Fruit fly (Drosophila melanogaster) whole organism, embryonic: Measurements from ENCODE around the gene CG32820.

Experiments
- Bgb ChIP-seq: fragments of 200-800 bp; sonication (Bioruptor generic); IDR thresholded peaks from 2 replicates; pipeline ENCODE4 v1.3.6; 2022; ENCODE audit warnings: missing biosample characterization, missing genetic modification characterization; ENCODE audit not compliant: partially characterized antibody
- CG10959 ChIP-seq: fragments of 200-800 bp; sonication (Bioruptor generic); IDR thresholded peaks from 2 replicates; pipeline ENCODE4 v1.3.6; 2022; ENCODE audit warnings: missing biosample characterization, missing genetic modification characterization
- CG12155 ChIP-seq: fragments of 200-800 bp; sonication (Bioruptor generic); optimal IDR thresholded peaks from 3 replicates; lab custom pipeline; 2016; ENCODE audit warnings: missing biosample characterization, missing genetic modification characterization
- CG14441 ChIP-seq: fragments of 200-800 bp; sonication (Bioruptor generic); IDR thresholded peaks from 2 replicates; pipeline ENCODE4 v1.3.6; 2022; ENCODE audit warnings: missing biosample characterization, missing genetic modification characterization
- CG14710 ChIP-seq: fragments of 200-800 bp; sonication (Bioruptor generic); optimal IDR thresholded peaks from 3 replicates; lab custom pipeline; 2019; ENCODE audit warnings: missing biosample characterization, mild to moderate bottlenecking, missing genetic modification characterization, moderate library complexity
- CG14860 ChIP-seq: fragments of 200-800 bp; sonication (Bioruptor generic); IDR thresholded peaks from 3 replicates; pipeline ENCODE4 v1.3.6; 2022; ENCODE audit warnings: missing biosample characterization, missing genetic modification characterization; ENCODE audit not compliant: partially characterized antibody
- CG15269 ChIP-seq: fragments of 200-800 bp; sonication (Bioruptor generic); optimal IDR thresholded peaks from 2 replicates; lab custom pipeline; 2018; ENCODE audit warnings: missing biosample characterization, mild to moderate bottlenecking, missing genetic modification characterization, moderate library complexity
- CG1603 ChIP-seq: fragments of 200-800 bp; sonication (Bioruptor generic); optimal IDR thresholded peaks from 2 replicates; lab custom pipeline; 2019; ENCODE audit warnings: missing biosample characterization, mild to moderate bottlenecking, missing genetic modification characterization, moderate library complexity
- CG17912 ChIP-seq: fragments of 200-800 bp; sonication (Bioruptor generic); optimal IDR thresholded peaks from 2 replicates; lab custom pipeline; 2018; ENCODE audit warnings: missing biosample characterization, mild to moderate bottlenecking, missing genetic modification characterization
- CG2129 ChIP-seq: fragments of 200-800 bp; sonication (Bioruptor generic); IDR thresholded peaks from 2 replicates; pipeline ENCODE4 v1.3.6; 2022; ENCODE audit warnings: missing biosample characterization, missing genetic modification characterization; ENCODE audit not compliant: partially characterized antibody
- CG2199 ChIP-seq: fragments of 200-800 bp; sonication (Bioruptor generic); IDR thresholded peaks from 3 replicates; pipeline ENCODE4 v1.3.6; 2022; ENCODE audit warnings: missing biosample characterization, missing genetic modification characterization
- CG7357 ChIP-seq: fragments of 200-800 bp; sonication (Bioruptor generic); IDR thresholded peaks from 3 replicates; pipeline ENCODE4 v1.3.6; 2022; ENCODE audit warnings: missing biosample characterization, missing genetic modification characterization
- CG8290 ChIP-seq, 3 experiments: fragments of 200-800 bp; sonication (Bioruptor generic); optimal IDR thresholded peaks; 2 replicates each; lab custom pipeline; 2016 to 2019; ENCODE audit warnings: missing biosample characterization in 3 of 3, missing genetic modification characterization in 3 of 3, mild to moderate bottlenecking in 2 of 3, moderate library complexity in 1 of 3
- CG8388 ChIP-seq: fragments of 200-800 bp; sonication (Bioruptor generic); optimal IDR thresholded peaks from 2 replicates; lab custom pipeline; 2019; ENCODE audit warnings: missing biosample characterization, mild to moderate bottlenecking, missing genetic modification characterization, moderate library complexity
- CG9215 ChIP-seq: fragments of 200-800 bp; sonication (Bioruptor generic); IDR thresholded peaks from 2 replicates; pipeline ENCODE4 v1.3.6; 2022; ENCODE audit warnings: missing biosample characterization, missing genetic modification characterization
- CTCF ChIP-seq: fragments of 200-800 bp; sonication (Bioruptor generic); optimal IDR thresholded peaks from 2 replicates; lab custom pipeline; 2017; ENCODE audit warnings: missing biosample characterization, mild to moderate bottlenecking, missing genetic modification characterization, moderate library complexity
- Dref ChIP-seq: fragments of 200-800 bp; sonication (Bioruptor generic); IDR thresholded peaks from 2 replicates; pipeline ENCODE4 v1.3.6; 2022; ENCODE audit warnings: missing biosample characterization, missing genetic modification characterization
- E2f2 ChIP-seq: fragments of 200-800 bp; sonication (Bioruptor generic); IDR thresholded peaks from 2 replicates; pipeline ENCODE4 v1.3.6; 2022; ENCODE audit warnings: missing biosample characterization, missing genetic modification characterization
- Elba2 ChIP-seq: fragments of 200-800 bp; sonication (Bioruptor generic); optimal IDR thresholded peaks from 3 replicates; lab custom pipeline; 2016; ENCODE audit warnings: missing biosample characterization, missing genetic modification characterization
- HLH3B ChIP-seq: fragments of 200-800 bp; sonication (Bioruptor generic); IDR thresholded peaks from 2 replicates; pipeline ENCODE4 v1.3.6; 2022; ENCODE audit warnings: missing biosample characterization, missing genetic modification characterization
- Lhr ChIP-seq: fragments of 200-800 bp; sonication (Bioruptor generic); optimal IDR thresholded peaks from 3 replicates; lab custom pipeline; 2017; ENCODE audit warnings: mild to moderate bottlenecking, missing biosample characterization, missing genetic modification reagents, missing genetic modification characterization
- MESR4 ChIP-seq: fragments of 200-800 bp; sonication (Bioruptor generic); optimal IDR thresholded peaks from 2 replicates; lab custom pipeline; 2018; ENCODE audit warnings: missing biosample characterization, mild to moderate bottlenecking, missing genetic modification characterization, moderate library complexity
- Nf-YA ChIP-seq: fragments of 200-800 bp; sonication (Bioruptor generic); IDR thresholded peaks from 2 replicates; pipeline ENCODE4 v1.3.6; 2022; ENCODE audit warnings: missing biosample characterization, missing genetic modification characterization
- Opbp ChIP-seq: fragments of 200-800 bp; sonication (Bioruptor generic); IDR thresholded peaks from 3 replicates; pipeline ENCODE4 v1.3.6; 2022; ENCODE audit warnings: missing biosample characterization, missing genetic modification characterization; ENCODE audit not compliant: partially characterized antibody
- Pdp1 ChIP-seq, 2 experiments: fragments of 200-800 bp; sonication (Bioruptor generic); optimal IDR thresholded peaks; 3 replicates each; lab custom pipeline; 2016; ENCODE audit warnings: missing biosample characterization in 2 of 2, missing genetic modification characterization in 2 of 2, mild to moderate bottlenecking in 1 of 2, moderate library complexity in 1 of 2
- Scr ChIP-seq: fragments of 200-800 bp; sonication (Bioruptor generic); IDR thresholded peaks from 2 replicates; pipeline ENCODE4 v1.3.6; 2022; ENCODE audit warnings: missing biosample characterization, missing genetic modification characterization; ENCODE audit not compliant: partially characterized antibody
- Xbp1 ChIP-seq: fragments of 200-800 bp; sonication (Bioruptor generic); optimal IDR thresholded peaks from 3 replicates; lab custom pipeline; 2016; ENCODE audit warnings: missing biosample characterization, mild to moderate bottlenecking, missing genetic modification characterization
- ara ChIP-seq: fragments of 200-800 bp; sonication (Bioruptor generic); IDR thresholded peaks from 2 replicates; pipeline ENCODE4 v1.3.6; 2022; ENCODE audit warnings: missing biosample characterization, missing genetic modification characterization
- ato ChIP-seq: fragments of 200-800 bp; sonication (Bioruptor generic); IDR thresholded peaks from 2 replicates; pipeline ENCODE4 v1.3.6; 2022; ENCODE audit warnings: missing biosample characterization, missing genetic modification characterization; ENCODE audit not compliant: partially characterized antibody
- bbx ChIP-seq: fragments of 200-800 bp; sonication (Bioruptor generic); IDR thresholded peaks from 2 replicates; pipeline ENCODE4 v1.3.6; 2022; ENCODE audit warnings: missing biosample characterization, missing genetic modification characterization; ENCODE audit not compliant: partially characterized antibody
- cato ChIP-seq: fragments of 200-800 bp; sonication (Bioruptor generic); optimal IDR thresholded peaks from 2 replicates; lab custom pipeline; 2016; ENCODE audit warnings: missing biosample characterization, missing genetic modification characterization, borderline replicate concordance
- dpn ChIP-seq, 2 experiments: fragments of 200-800 bp; sonication (Bioruptor generic); optimal IDR thresholded peaks; 3 replicates each; lab custom pipeline; 2016; ENCODE audit warnings: missing biosample characterization in 2 of 2, missing genetic modification characterization in 2 of 2
- en ChIP-seq: fragments of 200-800 bp; sonication (Bioruptor generic); optimal IDR thresholded peaks from 2 replicates; lab custom pipeline; 2016; ENCODE audit warnings: missing biosample characterization, missing genetic modification characterization
- gfzf ChIP-seq: fragments of 200-800 bp; sonication (Bioruptor generic); optimal IDR thresholded peaks from 2 replicates; lab custom pipeline; 2016; ENCODE audit warnings: missing biosample characterization, mild to moderate bottlenecking, missing genetic modification characterization, moderate library complexity
- grn ChIP-seq: fragments of 200-800 bp; sonication (Bioruptor generic); optimal IDR thresholded peaks from 3 replicates; lab custom pipeline; 2017; ENCODE audit warnings: missing biosample characterization, missing genetic modification characterization
- mld ChIP-seq: fragments of 200-800 bp; sonication (Bioruptor generic); IDR thresholded peaks from 3 replicates; pipeline ENCODE4 v1.3.6; 2022; ENCODE audit warnings: missing biosample characterization, missing genetic modification characterization; ENCODE audit not compliant: partially characterized antibody
- nerfin-2 ChIP-seq: fragments of 200-800 bp; sonication (Bioruptor generic); IDR thresholded peaks from 2 replicates; pipeline ENCODE4 v1.3.6; 2022; ENCODE audit warnings: missing biosample characterization, missing genetic modification characterization; ENCODE audit not compliant: partially characterized antibody
- phol ChIP-seq: fragments of 200-800 bp; sonication (Bioruptor generic); optimal IDR thresholded peaks from 3 replicates; lab custom pipeline; 2018; ENCODE audit warnings: missing biosample characterization, mild to moderate bottlenecking, missing genetic modification characterization, moderate library complexity
- repo ChIP-seq: fragments of 200-800 bp; sonication (Bioruptor generic); optimal IDR thresholded peaks from 2 replicates; lab custom pipeline; 2016; ENCODE audit warnings: missing biosample characterization, missing genetic modification characterization
- run ChIP-seq: fragments of 200-800 bp; sonication (Bioruptor generic); optimal IDR thresholded peaks from 3 replicates; lab custom pipeline; 2018; ENCODE audit warnings: missing biosample characterization, mild to moderate bottlenecking, missing genetic modification characterization
- sens ChIP-seq: fragments of 200-800 bp; sonication (Bioruptor generic); peaks from one replicate; lab custom pipeline; 2016; ENCODE audit warnings: missing biosample characterization, missing genetic modification characterization
- sna ChIP-seq: fragments of 200-800 bp; sonication (Bioruptor generic); IDR thresholded peaks from 2 replicates; pipeline ENCODE4 v1.3.6; 2022; ENCODE audit warnings: missing biosample characterization, missing genetic modification characterization; ENCODE audit not compliant: partially characterized antibody
- sqz ChIP-seq: fragments of 200-800 bp; sonication (Bioruptor generic); optimal IDR thresholded peaks from 3 replicates; lab custom pipeline; 2018; ENCODE audit warnings: missing biosample characterization, mild to moderate bottlenecking, missing genetic modification characterization
- vnd ChIP-seq: fragments of 200-800 bp; sonication (Bioruptor generic); IDR thresholded peaks from 3 replicates; pipeline ENCODE4 v1.3.6; 2022; ENCODE audit warnings: missing biosample characterization, missing genetic modification characterization; ENCODE audit not compliant: partially characterized antibody
- zen ChIP-seq: fragments of 200-800 bp; sonication (Bioruptor generic); optimal IDR thresholded peaks from 3 replicates; lab custom pipeline; 2018; ENCODE audit warnings: missing biosample characterization, mild to moderate bottlenecking, missing genetic modification characterization, moderate library complexity

CG32820 gene

DNA sequence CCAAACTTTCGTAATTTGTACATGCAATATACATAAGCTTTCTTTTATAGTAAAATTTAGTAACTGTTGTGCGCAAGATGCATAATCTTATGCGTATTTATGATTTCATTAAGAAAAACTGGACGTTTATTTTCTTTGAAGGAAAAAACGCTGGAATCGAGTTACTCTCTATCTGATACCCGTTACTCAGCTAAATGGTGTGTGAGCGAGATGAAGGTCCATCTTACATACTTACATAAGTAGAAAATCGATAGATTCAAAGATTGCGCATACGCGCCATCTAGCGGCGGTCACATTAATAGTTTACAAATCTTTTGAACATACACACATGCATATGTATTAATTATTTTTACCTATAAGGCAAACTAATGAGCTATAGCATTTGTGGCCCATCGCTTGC, 9.5 kb downstream of the CG32820 start (continued):
- TF ChIP-seq bbx = peak; percentile 36; the same call in 1 of the 2 replicates
- TF ChIP-seq nerfin-2 (GFP tag; lab: Robert Waterston, UW) = 0 out of 2 replicates have a peak, but pooled peaks have one; percentile 33
- TF ChIP-seq Nf-YA (GFP tag; lab: Robert Waterston, UW) = no peak
- TF ChIP-seq CG17912 (GFP tag; lab: Kevin White, UChicago) = no peak
- TF ChIP-seq Scr (GFP tag; lab: Robert Waterston, UW) = 0 out of 2 replicates have a peak, but pooled peaks have one; percentile 16
- no peak for TF ChIP-seq CG7357
- no peak for TF ChIP-seq CG10959 (GFP tag; lab: Robert Waterston, UW)
- no peak for TF ChIP-seq CG12155 (GFP tag; lab: Kevin White, UChicago)
- no peak for TF ChIP-seq CG2129 (GFP tag; lab: Robert Waterston, UW)
- peak; percentile 71 for TF ChIP-seq Elba2 (GFP tag; lab: Kevin White, UChicago)
- TF ChIP-seq gfzf = peak; percentile 64
- peak; percentile 50 for TF ChIP-seq Bgb (GFP tag; lab: Robert Waterston, UW)
- no peak for TF ChIP-seq CG8290 (GFP tag; optimal IDR thresholded peaks at IDR 0.05; lab: Kevin White, UChicago)
- peak in 1 of 2 experiments; percentile 0 for TF ChIP-seq CG8290 (tag; optimal IDR thresholded peaks at IDR 0.05; lab: Kevin White, UChicago)
- no peak for TF ChIP-seq en
- TF ChIP-seq CG9215 (GFP tag; lab: Robert Waterston, UW) = no peak
- TF ChIP-seq CG8388 (GFP tag; lab: Kevin White, UChicago) = no peak
- peak; percentile 93 for TF ChIP-seq CTCF (GFP tag; lab: Kevin White, UChicago)
- TF ChIP-seq CG14860 (GFP tag; lab: Robert Waterston, UW) = peak; percentile 70; the same call in 2 of the 3 replicates
- TF ChIP-seq CG15269 (tag; lab: Kevin White, UChicago) = no peak
- TF ChIP-seq HLH3B = no peak
- 0 out of 3 replicates have a peak, but pooled peaks have one; percentile 38 for TF ChIP-seq mld
- peak; percentile 20 for TF ChIP-seq CG1603 (tag; lab: Kevin White, UChicago)
- peak; percentile 4 for TF ChIP-seq MESR4 (GFP tag; lab: Kevin White, UChicago)
- 0 out of 3 replicates have a peak, but pooled peaks have one; percentile 10 for TF ChIP-seq CG2199 (GFP tag; lab: Robert Waterston, UW)
- peak in 1 of 2 experiments; percentile 96 for TF ChIP-seq Pdp1 (GFP tag; optimal IDR thresholded peaks at IDR 0.05; lab: Kevin White, UChicago)
- TF ChIP-seq CG14441 (GFP tag; lab: Robert Waterston, UW) = no peak
- TF ChIP-seq cato (GFP tag; lab: Kevin White, UChicago) = no peak
- TF ChIP-seq grn (GFP tag; lab: Kevin White, UChicago) = peak; percentile 14
- peak; percentile 7 for TF ChIP-seq CG14710 (tag; lab: Kevin White, UChicago)
- TF ChIP-seq sna (GFP tag; lab: Robert Waterston, UW) = 0 out of 2 replicates have a peak, but pooled peaks have one; percentile 44
- TF ChIP-seq vnd (GFP tag; lab: Robert Waterston, UW) = peak; percentile 59; the same call in 2 of the 3 replicates
- TF ChIP-seq sens = peak; percentile 38
- TF ChIP-seq Xbp1 (GFP tag; lab: Kevin White, UChicago) = no peak
- TF ChIP-seq repo = no peak
- no peak for TF ChIP-seq ara (GFP tag; lab: Robert Waterston, UW)
- no peak for TF ChIP-seq dpn (GFP tag; optimal IDR thresholded peaks at IDR 0.05; lab: Kevin White, UChicago)
- no peak for TF ChIP-seq sqz
- TF ChIP-seq phol (tag; lab: Kevin White, UChicago) = no peak
- no peak for TF ChIP-seq run (tag; lab: Kevin White, UChicago)
- TF ChIP-seq Dref (GFP tag; lab: Robert Waterston, UW) = peak; percentile 47
- peak; percentile 31; the same call in 1 of the 3 replicates for TF ChIP-seq Opbp
- 0 out of 2 replicates have a peak, but pooled peaks have one; percentile 49 for TF ChIP-seq ato (GFP tag; lab: Robert Waterston, UW)
- peak; percentile 23 for TF ChIP-seq zen (tag; lab: Kevin White, UChicago)
- TF ChIP-seq Lhr = no peak
- 0 out of 2 replicates have a peak, but pooled peaks have one; percentile 20 for TF ChIP-seq E2f2 (GFP tag; lab: Robert Waterston, UW)
